Fruit fly (Drosophila melanogaster): ENCODE results near the gene Amnionless.
A peak's percentile ranks its signal among the peaks of the same experiment; 100 is the strongest.

Gene Amnionless

dm6 chr2L:290949-291348, 2.0 kb upstream of the Amnionless start:
- TF ChIP-seq sens (GFP tag) (peak; percentile 51), bigmax (GFP tag; optimal IDR thresholded peaks at IDR 0.05) (no peak), CG7839 (tag; optimal IDR thresholded peaks at IDR 0.05) (peak; percentile 0), gem (tag; optimal IDR thresholded peaks at IDR 0.05) (peak; percentile 1), peb (GFP tag; IDR thresholded peaks at IDR 0.05) (no peak), CG43689 (GFP tag; IDR thresholded peaks at IDR 0.05) (no peak), CG3726 (GFP tag; IDR thresholded peaks at IDR 0.05) (no peak), tin (GFP tag; optimal IDR thresholded peaks at IDR 0.05) (no peak)

dm6 chr2L:290373-290772, 1.4 kb upstream of the Amnionless start:
- TF ChIP-seq sug (tag; optimal IDR thresholded peaks at IDR 0.05) (peak; percentile 70), ind (GFP tag; optimal IDR thresholded peaks at IDR 0.05) (no peak), ato (GFP tag; IDR thresholded peaks at IDR 0.05; ENCODE audit: partially characterized antibody) (no peak), CG4820 (GFP tag; optimal IDR thresholded peaks at IDR 0.05) (no peak), twi (tag; optimal IDR thresholded peaks at IDR 0.05) (peak; percentile 66), corto (GFP tag; optimal IDR thresholded peaks at IDR 0.05) (no peak), Atf6 (GFP tag; IDR thresholded peaks at IDR 0.05) (0 out of 2 replicates have a peak, but pooled peaks have one; percentile 8), CG18599 (GFP tag; optimal IDR thresholded peaks at IDR 0.05) (no peak), CG12769 (tag; optimal IDR thresholded peaks at IDR 0.05) (peak; percentile 50), crol (GFP tag; IDR thresholded peaks at IDR 0.05) (0 out of 2 replicates have a peak, but pooled peaks have one; percentile 15), Med (GFP tag) (peak; percentile 48)

dm6 chr2L:286421-286820, 2.5 kb downstream of the Amnionless start:
- TF ChIP-seq al (GFP tag; IDR thresholded peaks at IDR 0.05): peak; percentile 55; the same call in 1 of the 2 replicates
- TF ChIP-seq CG15011 (GFP tag; optimal IDR thresholded peaks at IDR 0.05): no peak
- TF ChIP-seq exex (tag; optimal IDR thresholded peaks at IDR 0.05): peak; percentile 50
- peak; percentile 23; the same call in 1 of the 3 replicates for TF ChIP-seq CG2889 (GFP tag; IDR thresholded peaks at IDR 0.05)
- TF ChIP-seq HLH54F (GFP tag; optimal IDR thresholded peaks at IDR 0.05): peak; percentile 62
- peak; percentile 45 for TF ChIP-seq ATbp (GFP tag; optimal IDR thresholded peaks at IDR 0.05)
- TF ChIP-seq Myb (GFP tag; optimal IDR thresholded peaks at IDR 0.05): peak; percentile 46
- TF ChIP-seq slou (GFP tag; optimal IDR thresholded peaks at IDR 0.05): no peak
- TF ChIP-seq salm (tag; optimal IDR thresholded peaks at IDR 0.05): no peak
- TF ChIP-seq insv (GFP tag; optimal IDR thresholded peaks at IDR 0.05): no peak
- TF ChIP-seq CG1647 (GFP tag; optimal IDR thresholded peaks at IDR 0.05): peak; percentile 65
- TF ChIP-seq chm (GFP tag; IDR thresholded peaks at IDR 0.05): peak; percentile 86
- TF ChIP-seq kni (GFP tag; optimal IDR thresholded peaks at IDR 0.05): no peak
- no peak for TF ChIP-seq maf-S (GFP tag; optimal IDR thresholded peaks at IDR 0.05)
- TF ChIP-seq Dref (GFP tag; IDR thresholded peaks at IDR 0.05): peak; percentile 37
- TF ChIP-seq NfI (GFP tag; optimal IDR thresholded peaks at IDR 0.05): peak; percentile 65
- peak; percentile 7 for TF ChIP-seq CG10979 (tag; optimal IDR thresholded peaks at IDR 0.05)
- peak; percentile 42 for TF ChIP-seq Camta (GFP tag; optimal IDR thresholded peaks at IDR 0.05)
- TF ChIP-seq az2 (GFP tag; optimal IDR thresholded peaks at IDR 0.05): peak; percentile 62
- peak; percentile 62; the same call in 1 of the 3 replicates for TF ChIP-seq CG11695 (GFP tag; IDR thresholded peaks at IDR 0.05)
- no peak for TF ChIP-seq Lpt (GFP tag; optimal IDR thresholded peaks at IDR 0.05)
- TF ChIP-seq nau (GFP tag; optimal IDR thresholded peaks at IDR 0.05): peak; percentile 44
- peak; percentile 35; the same call in 1 of the 2 replicates for TF ChIP-seq CG6272 (GFP tag; IDR thresholded peaks at IDR 0.05)
- no peak for TF ChIP-seq ftz-f1 (GFP tag; optimal IDR thresholded peaks at IDR 0.05)
- no peak for TF ChIP-seq eyg (GFP tag; optimal IDR thresholded peaks at IDR 0.05)
- peak; percentile 78 for TF ChIP-seq ind (GFP tag; optimal IDR thresholded peaks at IDR 0.05)
- peak; percentile 11 for TF ChIP-seq Mad (GFP tag; optimal IDR thresholded peaks at IDR 0.05)
- peak; percentile 26 for TF ChIP-seq Hr3 (GFP tag; optimal IDR thresholded peaks at IDR 0.05)
- TF ChIP-seq ERR (GFP tag; optimal IDR thresholded peaks at IDR 0.05): peak; percentile 60
- no peak for TF ChIP-seq Lim3 (GFP tag; IDR thresholded peaks at IDR 0.05)
- TF ChIP-seq pum (GFP tag; optimal IDR thresholded peaks at IDR 0.05): peak; percentile 51
- peak; percentile 26 for TF ChIP-seq NC2α (GFP tag; optimal IDR thresholded peaks at IDR 0.05)
